Worm (Caenorhabditis elegans) whole organism, L1 larva: ENCODE results near the gene dlhd-1.

Source experiments
- C04F5.9 ChIP-seq: sonication (generic microtip); optimal IDR thresholded peaks from 2 replicates; lab custom pipeline; 2016; ENCODE audit warnings: missing genetic modification characterization, missing compliant biosample characterization
- C16A3.4 ChIP-seq: fragments of 150-350 bp; optimal IDR thresholded peaks from 2 replicates; lab custom pipeline; 2014; ENCODE audit warnings: missing biosample characterization, missing genetic modification characterization
- alr-1 ChIP-seq: fragments of 200-800 bp; sonication (Bioruptor generic); optimal IDR thresholded peaks from 2 replicates; lab custom pipeline; 2018; ENCODE audit warnings: borderline replicate concordance, mild to moderate bottlenecking, missing genetic modification characterization, missing compliant biosample characterization
- aly-2 ChIP-seq: fragments of 150-350 bp; optimal IDR thresholded peaks from 2 replicates; lab custom pipeline; 2014; ENCODE audit warnings: missing biosample characterization, missing genetic modification characterization
- blmp-1 ChIP-seq: fragments of 150-350 bp; optimal IDR thresholded peaks from 2 replicates; lab custom pipeline; 2014; ENCODE audit warnings: missing biosample characterization, missing genetic modification characterization
- ceh-8 ChIP-seq: fragments of 200-800 bp; sonication (Bioruptor generic); optimal IDR thresholded peaks from 2 replicates; lab custom pipeline; 2018; ENCODE audit warnings: mild to moderate bottlenecking, missing genetic modification characterization, moderate library complexity, missing compliant biosample characterization
- ceh-82 ChIP-seq, 3 experiments: fragments of 150-350 bp in 1 of 3; sonication (generic microtip) in 2 of 3; optimal IDR thresholded peaks; 2 replicates each; lab custom pipeline; 2014 to 2017; ENCODE audit warnings: missing biosample characterization in 3 of 3, missing genetic modification characterization in 3 of 3
- ces-1 ChIP-seq: fragments of 150-350 bp; optimal IDR thresholded peaks from 2 replicates; lab custom pipeline; 2014; ENCODE audit warnings: missing biosample characterization, missing genetic modification reagents, missing genetic modification characterization
- dpl-1 ChIP-seq, 3 experiments: fragments of 150-350 bp in 2 of 3; sonication (generic microtip) in 1 of 3; optimal IDR thresholded peaks; 2 replicates each; lab custom pipeline; 2014 to 2017; ENCODE audit warnings: missing biosample characterization in 3 of 3, missing genetic modification characterization in 3 of 3, missing genetic modification reagents in 3 of 3
- dsc-1 ChIP-seq: sonication (generic microtip); optimal IDR thresholded peaks from 2 replicates; lab custom pipeline; 2016; ENCODE audit warnings: mild to moderate bottlenecking, missing genetic modification characterization, missing compliant biosample characterization
- efl-1 ChIP-seq, 4 experiments: fragments of 150-350 bp; optimal IDR thresholded peaks in 3 of 4; peaks in 1 of 4; 1 replicate in 1 of 4; 2 replicates in 3 of 4; lab custom pipeline; 2014; ENCODE audit warnings: missing biosample characterization in 2 of 4, missing genetic modification characterization in 2 of 4, missing genetic modification reagents in 2 of 4
- egl-13 ChIP-seq: sonication (generic microtip); optimal IDR thresholded peaks from 2 replicates; lab custom pipeline; 2016; ENCODE audit warnings: missing genotype, missing genetic modification reagents, missing genetic modification characterization, missing compliant biosample characterization
- egl-27 ChIP-seq, 2 experiments: fragments of 150-350 bp in 1 of 2; sonication (generic microtip); optimal IDR thresholded peaks; 3 replicates each; lab custom pipeline; 2017 to 2018; ENCODE audit warnings: missing biosample characterization in 2 of 2, missing genetic modification characterization in 2 of 2, missing genetic modification reagents in 2 of 2
- elt-2 ChIP-seq: sonication (generic microtip); optimal IDR thresholded peaks from 2 replicates; lab custom pipeline; 2016; ENCODE audit warnings: missing genetic modification characterization, mild to moderate bottlenecking, inconsistent platforms, missing compliant biosample characterization, missing genetic modification reagents
- elt-3 ChIP-seq, 6 experiments: fragments of 150-350 bp in 1 of 6; sonication (generic microtip); optimal IDR thresholded peaks; 2 replicates each; lab custom pipeline; 2017 to 2018; ENCODE audit warnings: missing biosample characterization in 6 of 6, missing genetic modification characterization in 6 of 6, inconsistent platforms in 1 of 6
- fkh-8 ChIP-seq: sonication (generic microtip); optimal IDR thresholded peaks from 2 replicates; lab custom pipeline; 2016; ENCODE audit warnings: mild to moderate bottlenecking, missing genetic modification characterization, missing compliant biosample characterization
- fos-1 ChIP-seq: fragments of 150-350 bp; optimal IDR thresholded peaks from 2 replicates; lab custom pipeline; 2014; ENCODE audit warnings: missing biosample characterization, missing genetic modification characterization
- grh-1 ChIP-seq: fragments of 200-800 bp; sonication (Bioruptor generic); IDR thresholded peaks from 2 replicates; pipeline ENCODE4 v1.3.6; 2022; ENCODE audit warnings: missing genetic modification reagents, missing genetic modification characterization, missing compliant biosample characterization
- hlh-17 ChIP-seq: fragments of 200-800 bp; sonication (Bioruptor generic); optimal IDR thresholded peaks from 2 replicates; lab custom pipeline; 2018; ENCODE audit warnings: missing genetic modification characterization, mild to moderate bottlenecking, missing compliant biosample characterization, moderate library complexity, borderline replicate concordance
- isw-1 ChIP-seq: fragments of 200-800 bp; sonication (Bioruptor generic); IDR thresholded peaks from 2 replicates; pipeline ENCODE4 v1.3.6; 2022; ENCODE audit warnings: missing genetic modification characterization, missing compliant biosample characterization
- lin-13 ChIP-seq: fragments of 150-350 bp; optimal IDR thresholded peaks from 2 replicates; lab custom pipeline; 2014; ENCODE audit warnings: missing biosample characterization, missing genetic modification reagents, missing genetic modification characterization
- lin-14 ChIP-seq: fragments of 200-800 bp; sonication (Bioruptor generic); optimal IDR thresholded peaks from 2 replicates; lab custom pipeline; 2018; ENCODE audit warnings: mild to moderate bottlenecking, missing genetic modification characterization, moderate library complexity, missing compliant biosample characterization
- lin-15B ChIP-seq: fragments of 150-350 bp; sonication (generic microtip); optimal IDR thresholded peaks from 3 replicates; lab custom pipeline; 2014; ENCODE audit warnings: missing biosample characterization, missing genetic modification characterization
- lin-35 ChIP-seq, 2 experiments: fragments of 150-350 bp; optimal IDR thresholded peaks; 2 replicates each; lab custom pipeline; 2014; ENCODE audit warnings: missing biosample characterization in 2 of 2, missing genetic modification characterization in 2 of 2, missing genetic modification reagents in 2 of 2
- lsy-2 ChIP-seq, 2 experiments: fragments of 150-350 bp; optimal IDR thresholded peaks; 2 replicates each; lab custom pipeline; 2014; ENCODE audit warnings: missing biosample characterization in 2 of 2, missing genetic modification characterization in 2 of 2
- mab-9 ChIP-seq: fragments of 200-800 bp; sonication (Bioruptor generic); IDR thresholded peaks from 2 replicates; pipeline ENCODE4 v1.3.6; 2022; ENCODE audit warnings: missing genetic modification reagents, missing genetic modification characterization, missing compliant biosample characterization
- mep-1 ChIP-seq: fragments of 150-350 bp; optimal IDR thresholded peaks from 2 replicates; lab custom pipeline; 2014; ENCODE audit warnings: missing biosample characterization, missing genetic modification characterization
- nhr-11 ChIP-seq: fragments of 150-350 bp; optimal IDR thresholded peaks from 2 replicates; lab custom pipeline; 2014; ENCODE audit warnings: missing biosample characterization, missing genetic modification characterization
- nhr-19 ChIP-seq: fragments of 200-800 bp; sonication (Bioruptor generic); conservative IDR thresholded peaks from 2 replicates; pipeline ENCODE4 v1.3.6; 2022; ENCODE audit warnings: missing genetic modification characterization, missing compliant biosample characterization
- nhr-20 ChIP-seq: sonication (generic microtip); optimal IDR thresholded peaks from 2 replicates; lab custom pipeline; 2016; ENCODE audit warnings: mild to moderate bottlenecking, missing genetic modification characterization, missing compliant biosample characterization
- nhr-237 ChIP-seq: fragments of 150-350 bp; optimal IDR thresholded peaks from 2 replicates; lab custom pipeline; 2014; ENCODE audit warnings: missing biosample characterization, missing genetic modification characterization
- nhr-47 ChIP-seq: sonication (generic microtip); optimal IDR thresholded peaks from 2 replicates; lab custom pipeline; 2016; ENCODE audit warnings: mild to moderate bottlenecking, missing genetic modification characterization, moderate library complexity, missing compliant biosample characterization
- nhr-71 ChIP-seq: sonication (generic microtip); optimal IDR thresholded peaks from 2 replicates; lab custom pipeline; 2016; ENCODE audit warnings: mild to moderate bottlenecking, missing genetic modification characterization, moderate library complexity, missing compliant biosample characterization
- nhr-85 ChIP-seq: sonication (generic microtip); peaks from one replicate; lab custom pipeline; 2016; ENCODE audit warnings: missing genetic modification characterization, inconsistent platforms, missing compliant biosample characterization
- nhr-90 ChIP-seq: sonication (generic microtip); optimal IDR thresholded peaks from 2 replicates; lab custom pipeline; 2016; ENCODE audit warnings: mild to moderate bottlenecking, missing genetic modification characterization, missing compliant biosample characterization; ENCODE audit not compliant: poor library complexity
- pax-3 ChIP-seq: fragments of 200-800 bp; sonication (Bioruptor generic); optimal IDR thresholded peaks from 2 replicates; lab custom pipeline; 2018; ENCODE audit warnings: mild to moderate bottlenecking, missing genetic modification characterization, moderate library complexity, missing compliant biosample characterization
- rnt-1 ChIP-seq: sonication (generic microtip); optimal IDR thresholded peaks from 2 replicates; lab custom pipeline; 2016; ENCODE audit warnings: mild to moderate bottlenecking, missing genetic modification characterization, moderate library complexity, missing compliant biosample characterization
- skn-1 ChIP-seq: fragments of 150-350 bp; optimal IDR thresholded peaks from 2 replicates; lab custom pipeline; 2014; ENCODE audit warnings: missing biosample characterization, missing genetic modification characterization
- snu-23 ChIP-seq: sonication (generic microtip); optimal IDR thresholded peaks from 2 replicates; lab custom pipeline; 2016; ENCODE audit warnings: missing genetic modification characterization, missing compliant biosample characterization
- sox-4 ChIP-seq: sonication (generic microtip); optimal IDR thresholded peaks from 2 replicates; lab custom pipeline; 2016; ENCODE audit warnings: missing genetic modification characterization, missing compliant biosample characterization
- swsn-7 ChIP-seq: sonication (generic microtip); optimal IDR thresholded peaks from 2 replicates; lab custom pipeline; 2016; ENCODE audit warnings: missing genetic modification characterization, missing compliant biosample characterization
- tbx-2 ChIP-seq: sonication (generic microtip); optimal IDR thresholded peaks from 2 replicates; lab custom pipeline; 2016; ENCODE audit warnings: missing genetic modification characterization, missing compliant biosample characterization
- unc-30 ChIP-seq: sonication (generic microtip); optimal IDR thresholded peaks from 2 replicates; lab custom pipeline; 2017; ENCODE audit warnings: missing biosample characterization, missing genetic modification characterization
- unc-86 ChIP-seq: sonication (generic microtip); optimal IDR thresholded peaks from 2 replicates; lab custom pipeline; 2016; ENCODE audit warnings: missing genetic modification characterization, missing compliant biosample characterization
- unc-98 ChIP-seq: fragments of 200-800 bp; sonication (Bioruptor generic); IDR thresholded peaks from 2 replicates; pipeline ENCODE4 v1.3.6; 2022; ENCODE audit warnings: missing genetic modification characterization, missing compliant biosample characterization
- xbp-1 ChIP-seq: sonication (generic microtip); optimal IDR thresholded peaks from 2 replicates; lab custom pipeline; 2016; ENCODE audit warnings: missing genetic modification characterization, missing compliant biosample characterization
- ztf-11 ChIP-seq, 2 experiments: sonication (generic microtip); optimal IDR thresholded peaks; 2 replicates each; lab custom pipeline; 2016 to 2017; ENCODE audit warnings: missing genetic modification characterization in 2 of 2, missing biosample characterization in 1 of 2, missing compliant biosample characterization in 1 of 2
- ztf-4 ChIP-seq: fragments of 150-350 bp; optimal IDR thresholded peaks from 2 replicates; lab custom pipeline; 2014; ENCODE audit warnings: missing biosample characterization, missing genetic modification characterization

dlhd-1 gene

ce11 chrII:1136485-1136884 is 35.4 kb downstream of the dlhd-1 start, which contains the start of gene pod-2:
pod-2 (plus strand) TSS chrII:1136785.
- TF ChIP-seq C04F5.9 (tag; lab: Kevin White, UChicago) (no peak), ces-1 (no peak), fos-1 (tag; lab: Kevin White, UChicago) (no peak), nhr-237 (tag; lab: Kevin White, UChicago) (no peak), unc-30 (no peak), hlh-17 (GFP tag; lab: Kevin White, UChicago) (no peak), elt-2 (no peak), alr-1 (tag; lab: Kevin White, UChicago) (no peak), nhr-90 (tag; lab: Kevin White, UChicago) (no peak), egl-27 (tag; optimal IDR thresholded peaks at IDR 0.05; lab: Kevin White, UChicago) (no peak), skn-1 (tag; lab: Kevin White, UChicago) (no peak), swsn-7 (tag; lab: Kevin White, UChicago) (no peak), nhr-11 (tag; lab: Kevin White, UChicago) (no peak), ztf-4 (tag; lab: Kevin White, UChicago) (no peak), aly-2 (tag; lab: Kevin White, UChicago) (no peak)

ce11 chrII:1134314-1135108 is 37.4 kb downstream of the dlhd-1 start:
- peak; percentile 31 for TF ChIP-seq blmp-1 (tag; lab: Kevin White, UChicago)
- peak; percentile 25 for TF ChIP-seq dsc-1 (tag; lab: Kevin White, UChicago)
- peak; percentile 49 for TF ChIP-seq snu-23
- peak; percentile 15 to 36 (median 16) for TF ChIP-seq ceh-82 (tag; optimal IDR thresholded peaks at IDR 0.05; lab: Kevin White, UChicago)
- TF ChIP-seq pax-3 (tag; lab: Kevin White, UChicago) = peak; percentile 49
- peak; percentile 46 for TF ChIP-seq unc-86 (tag; lab: Kevin White, UChicago)
- TF ChIP-seq dpl-1 (GFP tag; optimal IDR thresholded peaks at IDR 0.05; lab: Kevin White, UChicago) = peak; percentile 61 to 83 (median 75)
- TF ChIP-seq ceh-8 (GFP tag; lab: Kevin White, UChicago) = peak; percentile 12
- TF ChIP-seq grh-1 (GFP tag; lab: Robert Waterston, UW) = 0 out of 2 replicates have a peak, but pooled peaks have one; percentile 23
- peak; percentile 50 to 91 for TF ChIP-seq lin-35 (GFP tag; optimal IDR thresholded peaks at IDR 0.05; lab: Kevin White, UChicago)
- TF ChIP-seq lin-13 = peak; percentile 41
- peak; percentile 76 for TF ChIP-seq mab-9
- peak; percentile 32 for TF ChIP-seq C16A3.4 (tag; lab: Kevin White, UChicago)
- TF ChIP-seq nhr-19 (GFP tag; lab: Robert Waterston, UW) = peak; percentile 67
- TF ChIP-seq xbp-1 (tag; lab: Kevin White, UChicago) = peak; percentile 45
- TF ChIP-seq nhr-71 (tag; lab: Kevin White, UChicago) = peak; percentile 67
- TF ChIP-seq lin-15B (tag; lab: Kevin White, UChicago) = peak; percentile 34
- TF ChIP-seq efl-1 (optimal IDR thresholded peaks at IDR 0.05; lab: Kevin White, UChicago) = peak; percentile 50 to 76
- peak; percentile 84 to 98 for TF ChIP-seq efl-1 (GFP tag; optimal IDR thresholded peaks at IDR 0.05 in 1 of 2; lab: Kevin White, UChicago)
- TF ChIP-seq egl-13 (tag; lab: Kevin White, UChicago) = peak; percentile 49
- peak; percentile 67 for TF ChIP-seq fkh-8 (tag; lab: Kevin White, UChicago)
- TF ChIP-seq tbx-2 (tag; lab: Kevin White, UChicago) = peak; percentile 44
- peak; percentile 53 for TF ChIP-seq nhr-20 (tag; lab: Kevin White, UChicago)
- peak; percentile 71 for TF ChIP-seq nhr-85 (tag; lab: Kevin White, UChicago)
- peak; percentile 24 for TF ChIP-seq mep-1 (tag; lab: Kevin White, UChicago)
- TF ChIP-seq elt-3 (tag; optimal IDR thresholded peaks at IDR 0.05; lab: Kevin White, UChicago) = peak in 1 of 6 experiments; percentile 31
- TF ChIP-seq nhr-90 (tag; lab: Kevin White, UChicago) = peak; percentile 49
- peak; percentile 69 for TF ChIP-seq isw-1
- TF ChIP-seq nhr-47 (tag; lab: Kevin White, UChicago) = peak; percentile 71
- TF ChIP-seq rnt-1 (tag; lab: Kevin White, UChicago) = peak; percentile 88
- peak; percentile 40 for TF ChIP-seq swsn-7 (tag; lab: Kevin White, UChicago)
- TF ChIP-seq lin-14 (GFP tag; lab: Kevin White, UChicago) = peak; percentile 56
- peak; percentile 62 for TF ChIP-seq unc-98
- TF ChIP-seq lsy-2 (tag; optimal IDR thresholded peaks at IDR 0.05; lab: Kevin White, UChicago) = peak in 1 of 2 experiments; percentile 50
- peak; percentile 39 for TF ChIP-seq sox-4 (tag; lab: Kevin White, UChicago)
- peak in 1 of 2 experiments; percentile 77 for TF ChIP-seq ztf-11 (tag; optimal IDR thresholded peaks at IDR 0.05; lab: Kevin White, UChicago)
